Fruit fly (Drosophila melanogaster) whole organism, pupa: Measurements from ENCODE around the gene CG34456.

Experiments
- CG10348 ChIP-seq: fragments of 200-800 bp; sonication (Bioruptor generic); IDR thresholded peaks from 2 replicates; pipeline ENCODE4 v1.3.6; 2022; ENCODE audit warnings: missing biosample characterization, missing genetic modification characterization
- CG12605 ChIP-seq: fragments of 200-800 bp; sonication (Bioruptor generic); IDR thresholded peaks from 2 replicates; pipeline ENCODE4 v1.3.6; 2022; ENCODE audit warnings: missing biosample characterization, missing genetic modification characterization
- CG13204 ChIP-seq: fragments of 200-800 bp; sonication (Bioruptor generic); optimal IDR thresholded peaks from 2 replicates; lab custom pipeline; 2018; ENCODE audit warnings: missing biosample characterization, mild to moderate bottlenecking, missing genetic modification characterization, moderate library complexity
- CG14655 ChIP-seq: fragments of 200-800 bp; sonication (Bioruptor generic); optimal IDR thresholded peaks from 3 replicates; lab custom pipeline; 2017; ENCODE audit warnings: mild to moderate bottlenecking, missing biosample characterization, missing genetic modification reagents, missing genetic modification characterization
- CG15710 ChIP-seq: fragments of 200-800 bp; sonication (Bioruptor generic); optimal IDR thresholded peaks from 2 replicates; lab custom pipeline; 2018; ENCODE audit warnings: missing biosample characterization, mild to moderate bottlenecking, missing genetic modification characterization, moderate library complexity
- CG17806 ChIP-seq: fragments of 200-800 bp; sonication (Bioruptor generic); optimal IDR thresholded peaks from 2 replicates; lab custom pipeline; 2018; ENCODE audit warnings: missing biosample characterization, mild to moderate bottlenecking, missing genetic modification characterization, moderate library complexity
- CG32121 ChIP-seq: fragments of 200-800 bp; sonication (Bioruptor generic); IDR thresholded peaks from 2 replicates; pipeline ENCODE4 v1.3.6; 2022; ENCODE audit warnings: missing biosample characterization, missing genetic modification characterization
- CG34367 ChIP-seq: fragments of 200-800 bp; sonication (Bioruptor generic); optimal IDR thresholded peaks from 2 replicates; lab custom pipeline; 2018; ENCODE audit warnings: missing biosample characterization, mild to moderate bottlenecking, missing genetic modification characterization
- CG4496 ChIP-seq: fragments of 200-800 bp; sonication (Bioruptor generic); IDR thresholded peaks from 3 replicates; pipeline ENCODE4 v1.3.6; 2022; ENCODE audit warnings: missing biosample characterization, missing genetic modification characterization
- CG8159 ChIP-seq: fragments of 200-800 bp; sonication (Bioruptor generic); optimal IDR thresholded peaks from 3 replicates; lab custom pipeline; 2018; ENCODE audit warnings: missing biosample characterization, mild to moderate bottlenecking, missing genetic modification characterization, moderate library complexity
- CG8301 ChIP-seq: fragments of 200-800 bp; sonication (Bioruptor generic); optimal IDR thresholded peaks from 2 replicates; lab custom pipeline; 2018; ENCODE audit warnings: missing biosample characterization, mild to moderate bottlenecking, missing genetic modification characterization
- CG9948 ChIP-seq: fragments of 200-800 bp; sonication (Bioruptor generic); optimal IDR thresholded peaks from 2 replicates; lab custom pipeline; 2018; ENCODE audit warnings: missing biosample characterization, mild to moderate bottlenecking, missing genetic modification characterization, moderate library complexity
- D1 ChIP-seq: fragments of 200-800 bp; sonication (Bioruptor generic); optimal IDR thresholded peaks from 2 replicates; lab custom pipeline; 2018; ENCODE audit warnings: missing biosample characterization, mild to moderate bottlenecking, missing genetic modification characterization, moderate library complexity
- EcR ChIP-seq: fragments of 200-800 bp; sonication (Bioruptor generic); optimal IDR thresholded peaks from 3 replicates; lab custom pipeline; 2019; ENCODE audit warnings: missing biosample characterization, missing genetic modification characterization, mild to moderate bottlenecking, moderate library complexity, missing genetic modification reagents
- Ets98B ChIP-seq: fragments of 200-800 bp; sonication (Bioruptor generic); IDR thresholded peaks from 2 replicates; pipeline ENCODE4 v1.3.6; 2022; ENCODE audit warnings: missing biosample characterization, missing genetic modification characterization
- Pif1A ChIP-seq: fragments of 200-800 bp; sonication (Bioruptor generic); optimal IDR thresholded peaks from 3 replicates; lab custom pipeline; 2016; ENCODE audit warnings: missing biosample characterization, missing genetic modification characterization
- Pif1B ChIP-seq: fragments of 200-800 bp; sonication (Bioruptor generic); optimal IDR thresholded peaks from 3 replicates; lab custom pipeline; 2016; ENCODE audit warnings: missing biosample characterization, missing genetic modification characterization
- Snoo ChIP-seq: fragments of 200-800 bp; sonication (Bioruptor generic); optimal IDR thresholded peaks from 3 replicates; lab custom pipeline; 2017; ENCODE audit warnings: missing biosample characterization, mild to moderate bottlenecking, missing genetic modification characterization, inconsistent platforms
- fd96Ca ChIP-seq: fragments of 200-800 bp; sonication (Bioruptor generic); IDR thresholded peaks from 3 replicates; pipeline ENCODE4 v1.3.6; 2022; ENCODE audit warnings: missing biosample characterization, missing genetic modification characterization
- gl ChIP-seq: fragments of 200-800 bp; sonication (Bioruptor generic); optimal IDR thresholded peaks from 2 replicates; lab custom pipeline; 2018; ENCODE audit warnings: missing biosample characterization, mild to moderate bottlenecking, missing genetic modification characterization
- rn ChIP-seq: fragments of 200-800 bp; sonication (Bioruptor generic); IDR thresholded peaks from 2 replicates; pipeline ENCODE4 v1.3.6; 2022; ENCODE audit warnings: missing biosample characterization, missing genetic modification characterization

Gene CG34456

DNA sequence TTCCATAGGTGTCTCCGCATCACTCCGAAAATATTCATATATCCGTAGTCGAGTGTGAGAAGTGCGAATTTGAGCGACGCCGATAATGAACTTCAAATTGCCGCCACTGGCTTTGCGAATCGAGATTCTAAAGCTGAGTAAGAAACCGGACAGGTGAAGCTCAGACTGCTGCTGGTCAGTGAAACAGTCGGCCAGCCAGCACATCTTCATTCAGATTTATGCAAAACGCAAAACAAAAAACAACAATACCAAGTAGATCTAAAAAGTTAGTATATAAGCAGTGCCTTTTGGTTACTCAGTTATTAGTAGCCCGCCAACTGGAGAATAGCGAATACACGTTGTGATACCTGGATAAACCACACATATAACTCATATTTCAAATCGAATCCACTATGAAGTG, 42.6 kb downstream of the CG34456 start, which contains the start of gene Cpr67B:
Cpr67B (plus strand) TSS at position 301 of the 400 bp plus-strand sequence.
- TF ChIP-seq fd96Ca (GFP tag; lab: Robert Waterston, UW) = no peak
- TF ChIP-seq CG10348 (GFP tag; lab: Robert Waterston, UW) = no peak
- TF ChIP-seq CG34367 = no peak
- no peak for TF ChIP-seq CG8159 (tag; lab: Kevin White, UChicago)
- TF ChIP-seq rn (GFP tag; lab: Robert Waterston, UW) = no peak
- TF ChIP-seq Snoo (tag; lab: Kevin White, UChicago) = no peak
- TF ChIP-seq CG12605 (GFP tag; lab: Robert Waterston, UW) = no peak
- no peak for TF ChIP-seq Ets98B
- no peak for TF ChIP-seq gl (tag; lab: Kevin White, UChicago)
- no peak for TF ChIP-seq CG9948 (tag; lab: Kevin White, UChicago)
- no peak for TF ChIP-seq CG32121 (GFP tag; lab: Robert Waterston, UW)
- TF ChIP-seq Pif1A (GFP tag; lab: Kevin White, UChicago) = no peak
- TF ChIP-seq CG4496 (GFP tag; lab: Robert Waterston, UW) = no peak
- no peak for TF ChIP-seq CG17806
- TF ChIP-seq CG14655 = no peak
- no peak for TF ChIP-seq EcR (GFP tag; lab: Kevin White, UChicago)
- no peak for TF ChIP-seq CG15710
- no peak for TF ChIP-seq CG8301 (tag; lab: Kevin White, UChicago)

dm6 chr3L:9410030-9410589, 48.2 kb downstream of the CG34456 start:
- TF ChIP-seq CG12605 (GFP tag; lab: Robert Waterston, UW) (no peak), CG9948 (tag; lab: Kevin White, UChicago) (no peak)

DNA sequence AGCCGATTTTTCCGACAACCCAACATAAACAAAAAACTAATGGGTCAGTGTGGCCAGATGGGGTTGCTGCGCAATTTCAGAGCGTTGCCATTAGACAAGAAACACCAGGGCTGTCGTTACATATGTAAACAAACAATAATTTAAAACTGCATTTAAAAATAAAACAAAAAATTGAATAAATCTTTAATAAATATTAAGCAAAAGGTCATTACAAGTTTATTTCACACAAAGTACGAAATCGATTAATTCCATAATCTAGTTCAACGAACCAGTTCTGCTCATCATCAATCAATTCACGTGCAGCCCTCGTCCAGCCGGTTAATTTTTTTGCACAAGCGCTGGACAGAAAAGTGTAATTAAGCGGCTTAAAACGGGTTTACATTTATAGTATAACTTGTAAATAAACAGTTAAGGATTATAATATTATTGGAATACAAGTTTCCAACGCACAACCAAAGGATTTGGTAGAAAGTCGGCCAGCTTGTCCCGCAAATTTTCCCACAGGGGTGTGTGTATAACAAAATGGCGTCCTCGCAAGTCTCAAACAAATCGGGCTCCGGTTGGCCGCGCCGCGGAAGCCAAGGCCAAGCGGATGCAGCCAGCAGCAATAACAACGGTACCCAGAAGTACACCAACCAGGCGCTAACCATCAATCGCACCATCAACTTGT, 49.0 kb downstream of the CG34456 start, which contains the start of the genes CG4022 and Cpsf5:
CG4022 (minus strand) TSS at position 79 of the 670 bp plus-strand sequence.
Cpsf5 (plus strand) TSS at position 285 of the 670 bp plus-strand sequence.
- TF ChIP-seq Ets98B (peak; percentile 61), fd96Ca (GFP tag; lab: Robert Waterston, UW) (peak; percentile 65; the same call in 2 of the 3 replicates), CG4496 (GFP tag; lab: Robert Waterston, UW) (peak; percentile 75; the same call in 2 of the 3 replicates), CG14655 (no peak), rn (GFP tag; lab: Robert Waterston, UW) (0 out of 2 replicates have a peak, but pooled peaks have one; percentile 7), CG13204 (no peak), Pif1A (GFP tag; lab: Kevin White, UChicago) (peak; percentile 59), gl (tag; lab: Kevin White, UChicago) (no peak), CG17806 (peak; percentile 61), CG10348 (GFP tag; lab: Robert Waterston, UW) (no peak), CG32121 (GFP tag; lab: Robert Waterston, UW) (peak; percentile 70), Pif1B (GFP tag; lab: Kevin White, UChicago) (peak; percentile 57), D1 (tag; lab: Kevin White, UChicago) (no peak), CG15710 (peak; percentile 76), Snoo (tag; lab: Kevin White, UChicago) (peak; percentile 51), CG8159 (tag; lab: Kevin White, UChicago) (peak; percentile 61), CG9948 (tag; lab: Kevin White, UChicago) (peak; percentile 64), CG34367 (peak; percentile 52), EcR (GFP tag; lab: Kevin White, UChicago) (peak; percentile 64), CG8301 (tag; lab: Kevin White, UChicago) (peak; percentile 36), CG12605 (GFP tag; lab: Robert Waterston, UW) (peak; percentile 60)
